Worm (Caenorhabditis elegans): ENCODE results near the gene daf-15.

DNA sequence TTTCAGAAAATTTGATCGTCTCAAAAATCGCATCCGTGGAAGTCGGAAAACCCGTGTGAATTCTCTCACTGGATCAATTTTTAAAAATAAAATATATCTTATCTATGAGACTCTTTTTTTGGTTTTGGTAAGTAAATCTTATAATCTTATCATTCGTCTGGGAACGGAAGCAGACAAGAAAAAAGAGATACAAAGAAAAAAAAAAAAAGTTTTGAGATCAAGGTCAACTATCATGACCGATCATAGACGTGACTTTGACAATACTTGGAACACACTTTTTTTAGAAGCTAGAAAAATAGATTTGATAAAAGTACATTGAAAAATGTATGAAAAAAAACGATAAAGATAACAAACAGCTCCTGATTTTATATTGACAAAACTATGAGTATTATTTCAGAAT lies 9.5 kb upstream of the daf-15 start:
- TF ChIP-seq ama-1 (optimal IDR thresholded peaks at IDR 0.05) (no peak), ama-1 (GFP tag; optimal IDR thresholded peaks at IDR 0.05) (no peak), lin-54 (GFP tag; optimal IDR thresholded peaks at IDR 0.05) (no peak), lin-35 (GFP tag; optimal IDR thresholded peaks at IDR 0.05) (no peak), madf-8 (GFP tag; conservative IDR thresholded peaks at IDR 0.05) (no peak), B0261.1 (tag; optimal IDR thresholded peaks at IDR 0.05) (no peak), dpl-1 (GFP tag; optimal IDR thresholded peaks at IDR 0.05) (no peak), lir-1 (GFP tag; conservative IDR thresholded peaks at IDR 0.05) (no peak), tlf-1 (GFP tag; optimal IDR thresholded peaks at IDR 0.05) (no peak), Y79H2A.3 (GFP tag; conservative IDR thresholded peaks at IDR 0.05) (no peak), nhr-90 (tag; optimal IDR thresholded peaks at IDR 0.05) (no peak)
